Worm (Caenorhabditis elegans): ENCODE data around the gene C49C8.8.

- TF ChIP-seq mep-1 (tag; optimal IDR thresholded peaks at IDR 0.05) (no peak), elt-3 (tag; optimal IDR thresholded peaks at IDR 0.05) (no peak), unc-62 (GFP tag; optimal IDR thresholded peaks at IDR 0.05) (no peak), sptf-1 (tag; optimal IDR thresholded peaks at IDR 0.05) (no peak), pha-4 (tag; optimal IDR thresholded peaks at IDR 0.05) (no peak), elt-1 (tag; optimal IDR thresholded peaks at IDR 0.05; ENCODE audit: borderline replicate concordance, insufficient read depth) (no peak), mls-2 (tag; optimal IDR thresholded peaks at IDR 0.05) (no peak), nhr-237 (tag; optimal IDR thresholded peaks at IDR 0.05) (no peak), lin-13 (tag; optimal IDR thresholded peaks at IDR 0.05) (no peak), sem-2 (GFP tag; optimal IDR thresholded peaks at IDR 0.05) (no peak), hlh-1 (tag; optimal IDR thresholded peaks at IDR 0.05) (no peak), ces-1 (GFP tag; optimal IDR thresholded peaks at IDR 0.05) (no peak), ceh-43 (GFP tag; optimal IDR thresholded peaks at IDR 0.05) (no peak), tbx-8 (GFP tag; optimal IDR thresholded peaks at IDR 0.05) (no peak)
Observed at ce11 chrIV:8686510-8686909, 34.6 kb downstream of the C49C8.8 start, which contains the start of gene pole-2.

All from whole organism, mixed stage, embryonic.